Fruit fly (Drosophila melanogaster) ovary, adult (tissue): Measurements from ENCODE around the gene CG45075.

ENCODE experiments used
- CG17801 ChIP-seq: fragments of 200-800 bp; optimal IDR thresholded peaks from 2 replicates; lab custom pipeline; 2019; ENCODE audit warnings: missing biosample characterization, mild to moderate bottlenecking, missing genetic modification characterization, moderate library complexity; ENCODE audit not compliant: partially characterized antibody

Gene CG45075

DNA sequence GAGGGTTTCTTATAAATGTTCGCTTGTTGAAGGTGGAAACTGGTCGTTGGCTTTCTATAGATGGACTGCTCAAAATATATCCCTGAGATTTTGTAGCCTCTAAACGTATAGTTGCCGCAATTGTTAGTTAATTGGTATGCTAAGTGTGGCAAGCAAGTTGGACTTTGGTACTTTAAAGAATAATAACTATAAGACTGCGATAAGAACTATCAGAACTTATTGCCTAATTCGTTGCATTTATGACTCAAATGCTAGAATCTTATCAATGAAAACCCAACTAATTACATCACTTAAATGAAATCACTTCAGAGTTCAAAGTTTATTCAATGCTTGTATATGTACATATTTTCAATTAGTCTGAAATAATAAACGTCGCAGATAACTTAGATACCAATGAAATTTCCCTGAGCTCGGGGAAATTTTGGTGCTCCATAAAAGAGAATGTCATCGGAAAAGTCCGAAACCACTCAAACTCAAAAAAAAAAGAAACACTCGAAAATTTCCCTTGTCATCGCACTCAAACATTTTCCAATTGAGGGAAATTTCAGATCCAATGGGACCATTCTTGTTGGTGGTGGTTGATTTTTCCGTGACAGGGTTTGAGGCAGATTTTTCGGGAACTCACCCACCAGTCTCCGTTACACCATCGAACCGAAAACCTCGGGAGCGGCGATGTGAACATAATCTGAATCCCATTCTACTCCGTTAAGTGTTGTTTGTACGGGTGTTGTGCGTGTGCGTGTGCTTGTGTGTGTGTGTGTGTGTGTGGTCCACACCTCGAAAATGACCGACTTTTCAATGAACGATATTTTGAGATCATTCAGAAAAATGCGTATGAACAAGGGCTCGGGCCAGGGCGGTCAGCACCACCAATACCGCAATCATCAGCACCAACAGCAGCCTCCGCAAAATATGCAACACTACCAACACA, at the start of gene CG45075:
Gene CG45075 (plus strand): TSS at position 627 of the 931 bp plus-strand sequence.
- TF ChIP-seq CG17801 (GFP tag; lab: Kevin White, UChicago), result no peak

DNA sequence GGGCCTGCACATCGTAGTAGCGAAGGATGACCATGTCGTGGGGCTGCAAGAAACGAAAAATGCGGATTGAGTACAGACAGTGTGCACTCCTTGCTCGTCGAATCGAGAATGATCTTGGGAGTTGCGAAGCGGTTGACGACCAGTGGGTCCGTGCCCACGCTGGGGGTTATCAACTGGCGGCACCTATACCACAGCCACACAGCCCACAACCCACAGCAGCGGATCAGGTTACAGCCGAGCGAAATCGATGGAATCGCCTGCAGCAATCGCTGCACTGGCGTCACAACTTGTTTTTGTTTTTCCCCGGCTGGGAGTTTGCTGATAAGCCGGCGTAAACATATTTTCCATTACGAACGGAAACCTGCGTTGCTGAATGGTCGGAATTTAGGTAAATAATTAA, 45.7 kb upstream of the CG45075 start:
- TF ChIP-seq CG17801 (GFP tag; lab: Kevin White, UChicago), result no peak

DNA sequence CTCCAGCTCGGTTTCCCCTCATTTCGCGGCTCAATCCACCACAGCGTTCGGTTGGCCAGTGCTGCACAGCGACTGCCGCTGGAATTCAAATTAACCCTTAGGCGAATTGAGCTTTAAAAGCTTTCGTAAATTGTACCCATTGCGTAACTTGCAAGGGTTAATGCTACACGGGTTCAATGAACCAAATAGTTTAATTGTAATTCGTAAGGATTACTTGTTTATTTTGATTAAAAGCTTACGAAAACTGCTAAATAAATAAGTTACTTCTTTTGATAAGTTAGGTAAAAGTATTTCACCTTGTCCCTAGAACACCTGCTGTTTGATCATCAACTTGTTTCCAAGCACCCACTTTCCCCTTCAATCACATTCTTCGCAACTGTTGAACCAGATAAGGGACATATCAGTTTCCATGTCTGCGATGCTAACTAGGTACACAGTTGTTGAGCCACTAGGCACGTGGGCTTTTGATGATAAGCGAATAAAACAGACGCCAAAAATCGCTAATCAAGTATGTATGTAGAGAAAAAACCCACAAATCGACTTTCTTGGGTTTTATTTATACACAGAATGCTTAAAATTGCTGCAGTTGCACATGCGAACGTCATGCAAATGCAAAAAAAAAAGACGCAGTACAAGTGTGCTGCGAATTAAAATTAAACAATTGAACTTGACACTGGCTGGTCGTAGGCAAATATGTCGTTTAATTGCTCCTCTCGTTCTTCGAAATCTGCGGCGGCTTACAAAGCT, 45.1 kb upstream of the CG45075 start, which contains the start of gene Pfas:
Gene Pfas (minus strand): TSS at position 79 of the 747 bp plus-strand sequence.
- peak; percentile 67 for TF ChIP-seq CG17801 (GFP tag; lab: Kevin White, UChicago)

DNA sequence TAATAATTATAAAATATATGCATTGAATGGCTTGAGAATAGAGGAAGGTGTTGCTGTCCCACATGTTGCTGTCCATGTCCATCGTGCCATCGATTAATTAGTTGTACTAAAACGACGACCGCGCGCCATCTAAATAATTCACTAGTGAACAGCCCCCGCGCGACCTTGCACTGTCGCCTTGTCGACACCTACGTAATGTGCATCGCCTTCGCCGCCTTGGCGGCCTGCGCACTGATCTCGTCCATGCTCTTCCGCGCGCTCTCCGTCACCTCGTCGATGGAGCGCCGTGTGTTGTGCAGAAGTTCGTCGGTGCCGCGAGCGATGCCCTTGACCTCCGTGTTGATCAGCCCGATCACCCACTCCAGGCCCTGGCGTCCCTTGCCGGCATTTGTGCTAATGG, 44.3 kb upstream of the CG45075 start:
- no peak for TF ChIP-seq CG17801 (GFP tag; lab: Kevin White, UChicago)

DNA sequence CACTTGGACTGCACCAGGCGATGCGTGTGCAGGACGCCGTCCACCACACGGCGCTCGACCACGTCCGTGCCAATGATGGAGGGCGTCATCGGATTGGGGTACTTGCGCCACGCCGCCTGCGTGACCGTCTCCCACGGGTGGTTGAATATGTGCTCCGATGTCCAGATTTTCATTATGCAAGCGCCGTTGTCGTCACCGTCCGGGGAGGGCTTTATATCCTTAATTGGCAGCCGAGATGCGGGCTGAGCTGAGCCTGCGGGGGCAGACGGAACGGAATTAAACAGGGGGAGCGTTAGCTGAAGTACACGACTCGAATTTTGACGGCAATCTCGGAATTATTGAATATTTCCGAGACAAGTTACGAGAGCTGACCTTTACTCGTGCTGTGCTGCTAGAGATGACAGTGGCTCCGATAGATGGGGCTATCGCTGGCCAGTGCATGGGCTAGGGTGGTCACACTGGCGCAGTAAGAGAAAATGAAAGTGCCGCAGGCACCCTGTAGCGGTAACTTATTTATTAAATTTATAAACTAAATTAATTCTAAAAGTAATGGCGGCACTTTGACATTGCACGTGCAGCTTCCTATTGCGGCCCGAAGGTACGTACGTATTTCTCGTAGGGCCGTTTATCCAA, 43.6 kb upstream of the CG45075 start, which contains the start of gene IPIP:
Gene IPIP (plus strand): TSS at position 475 of the 633 bp plus-strand sequence.
- TF ChIP-seq CG17801 (GFP tag; lab: Kevin White, UChicago), result peak; percentile 75

DNA sequence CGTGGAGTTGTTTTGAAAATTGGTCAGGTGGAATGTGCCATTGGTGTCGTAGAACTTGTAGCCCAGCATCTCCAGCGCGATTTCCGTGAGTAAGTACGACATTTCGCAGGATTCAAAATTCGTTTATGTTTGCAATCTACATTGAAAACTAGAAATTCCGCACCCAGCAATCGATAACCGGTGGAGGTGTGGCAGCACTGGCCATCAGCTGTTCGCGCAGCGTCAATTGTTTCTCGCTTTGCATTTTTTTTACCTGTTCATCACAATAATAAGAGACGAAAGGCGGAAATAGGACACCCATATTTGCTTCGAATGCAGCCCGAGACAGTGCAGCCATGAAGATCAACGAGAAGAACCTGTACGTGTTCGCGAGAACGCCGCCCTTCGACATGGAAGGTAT, 42.7 kb upstream of the CG45075 start, which contains the start of the genes CG34179 and slmo:
Gene CG34179 (minus strand): TSS at position 165 of the 400 bp plus-strand sequence.
Gene slmo (minus strand): TSS at position 165 of the 400 bp plus-strand sequence.
- no peak for TF ChIP-seq CG17801 (GFP tag; lab: Kevin White, UChicago)

DNA sequence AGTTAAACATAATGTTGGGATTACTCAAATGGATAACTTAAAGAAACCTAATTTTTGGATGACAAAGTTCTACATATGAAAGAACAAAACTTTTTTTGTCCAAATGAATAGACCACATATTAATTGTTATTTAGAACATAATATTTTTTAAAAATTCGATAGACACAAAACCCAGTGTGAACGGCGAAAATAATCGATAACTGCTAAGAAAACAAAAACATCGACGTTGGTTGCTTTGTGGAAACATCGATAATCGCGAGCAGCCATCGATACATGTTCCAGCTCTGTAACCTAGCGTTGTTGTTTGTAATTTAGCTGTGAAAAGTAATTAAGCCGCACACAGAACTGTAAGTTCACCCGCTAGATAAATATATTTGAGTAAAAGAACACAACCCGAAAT, 40.6 kb upstream of the CG45075 start, which contains the start of gene CG9135:
Gene CG9135 (plus strand): TSS at position 226 of the 400 bp plus-strand sequence.
- no peak for TF ChIP-seq CG17801 (GFP tag; lab: Kevin White, UChicago)

DNA sequence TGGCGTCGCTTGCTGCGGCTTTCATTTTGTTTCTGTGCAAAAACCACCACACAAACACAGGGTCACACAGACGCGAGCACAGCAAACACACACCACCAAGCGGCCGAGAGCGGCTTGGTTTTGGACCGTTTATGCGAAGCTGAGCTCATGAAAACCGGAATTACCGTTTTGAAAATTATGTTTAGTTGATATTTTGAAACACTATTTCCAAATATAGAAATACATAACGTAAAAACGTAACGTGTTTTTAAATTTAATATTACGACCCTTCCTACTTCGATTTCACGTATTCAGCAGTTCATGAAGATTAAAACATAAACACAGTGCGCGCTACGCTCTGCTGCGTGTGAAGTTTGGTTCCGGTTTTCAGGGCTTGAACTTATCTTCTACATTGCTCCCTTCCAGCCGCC, 40.0 kb upstream of the CG45075 start:
- TF ChIP-seq CG17801 (GFP tag; lab: Kevin White, UChicago), result peak; percentile 96

DNA sequence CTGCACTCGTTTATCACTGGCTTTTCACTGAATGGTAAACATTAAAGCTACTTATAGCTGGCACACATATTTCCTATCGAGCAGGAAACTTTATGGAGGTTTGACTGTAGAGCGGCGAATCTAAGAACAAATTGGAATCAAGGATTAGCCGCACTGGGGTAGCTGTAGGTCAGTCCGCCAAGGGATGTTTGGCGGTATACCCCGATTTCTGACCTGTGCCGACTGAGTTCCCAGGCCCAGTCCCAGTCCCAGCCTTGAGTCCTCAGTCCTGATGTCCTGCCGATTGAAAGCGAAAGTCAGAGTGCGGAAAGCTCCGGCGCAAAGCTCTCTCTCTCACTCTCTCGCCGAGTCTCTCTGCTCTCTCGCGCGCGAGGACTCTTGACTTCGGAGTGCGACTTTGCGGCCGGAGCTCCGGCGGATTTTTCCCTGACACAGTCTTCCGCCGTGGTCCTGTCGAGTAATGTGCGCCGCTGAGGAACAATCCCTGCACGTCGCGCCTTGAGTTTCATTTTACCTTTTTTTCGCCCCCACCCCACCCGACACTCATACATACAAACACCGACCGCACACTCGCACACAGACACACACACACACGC, 37.2 kb upstream of the CG45075 start, which contains the start of gene CG13995:
Gene CG13995 (plus strand): TSS at position 429 of the 596 bp plus-strand sequence.
- TF ChIP-seq CG17801 (GFP tag; lab: Kevin White, UChicago), result no peak

DNA sequence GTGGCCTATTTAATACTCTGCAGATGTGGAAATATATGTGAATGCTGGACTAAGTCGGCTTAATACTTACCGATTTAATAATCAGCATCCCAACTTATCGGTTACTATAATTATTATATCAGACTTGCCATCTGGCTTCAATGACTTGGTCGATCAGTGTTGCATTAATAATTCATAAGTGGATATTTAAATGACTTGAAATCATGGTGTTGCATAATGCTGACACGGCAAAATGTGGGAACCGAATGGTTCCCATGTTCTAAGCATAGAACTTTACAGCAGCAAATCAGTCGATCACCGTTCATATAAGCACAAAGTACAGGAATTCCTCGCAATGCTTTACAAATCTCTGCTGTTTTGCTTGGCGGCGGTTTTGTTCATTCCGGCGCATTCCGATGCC, 31.0 kb upstream of the CG45075 start, which contains the start of gene CG34180:
Gene CG34180 (plus strand): TSS at position 301 of the 400 bp plus-strand sequence.
- no peak for TF ChIP-seq CG17801 (GFP tag; lab: Kevin White, UChicago)

DNA sequence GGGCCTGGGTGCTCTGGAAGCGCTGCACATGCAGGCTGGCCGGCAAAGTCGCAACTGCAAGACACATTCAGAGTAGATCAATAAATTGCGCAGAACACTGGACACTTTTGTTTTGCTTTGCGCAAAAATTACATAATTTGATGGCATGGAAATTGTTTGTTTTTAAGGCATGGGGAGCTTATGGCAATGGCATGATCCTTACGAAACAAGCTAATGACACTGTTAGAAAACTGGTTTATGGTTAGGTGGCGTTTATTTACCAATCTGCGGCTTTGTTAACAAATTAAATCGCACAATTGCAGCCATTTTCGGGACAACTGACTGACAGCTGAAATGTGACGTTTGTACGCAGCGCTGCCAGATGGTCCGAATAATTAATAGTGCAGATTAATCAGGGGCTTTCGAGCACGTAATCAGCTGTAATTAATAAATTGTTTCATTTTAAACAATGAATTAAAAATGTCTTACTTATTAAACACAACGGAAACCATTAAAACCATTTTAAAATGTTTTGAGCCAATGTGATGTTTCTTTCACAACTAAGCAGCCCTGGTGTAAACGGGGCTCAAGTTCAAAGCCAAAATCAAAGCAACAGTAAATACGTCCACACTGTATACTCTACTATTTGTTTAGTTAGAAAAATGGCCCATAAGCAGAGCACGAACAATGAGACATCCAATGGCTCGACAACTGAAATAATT, 28.7 kb upstream of the CG45075 start, which contains the start of the genes ND-51 and CG13994:
Gene ND-51 (minus strand): TSS at position 376 of the 701 bp plus-strand sequence.
Gene CG13994 (plus strand): TSS at position 608 of the 701 bp plus-strand sequence.
- TF ChIP-seq CG17801 (GFP tag; lab: Kevin White, UChicago), result peak; percentile 83

DNA sequence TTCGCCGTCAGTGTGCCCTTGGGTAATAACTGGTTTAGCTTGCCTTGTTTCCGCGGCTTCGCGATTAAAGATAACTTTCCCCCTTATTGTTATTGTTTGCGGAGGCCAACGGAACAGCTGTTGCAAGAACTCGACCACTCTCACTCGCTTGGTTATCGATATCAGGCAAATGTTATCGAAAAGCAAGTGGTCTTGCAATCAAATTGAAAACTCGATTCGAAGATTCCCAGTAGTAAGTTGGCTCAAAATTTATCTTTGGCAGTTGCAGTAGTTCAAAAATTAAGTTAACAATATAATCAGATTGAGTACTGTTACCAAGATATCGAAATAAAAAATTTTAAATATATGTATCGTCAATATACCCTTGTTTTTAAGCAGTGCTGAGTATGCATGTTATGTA, 25.4 kb upstream of the CG45075 start, which contains the start of the genes Fbw5 and CG9147:
Gene Fbw5 (minus strand): TSS at position 131 of the 400 bp plus-strand sequence.
Gene CG9147 (plus strand): TSS at position 175 of the 400 bp plus-strand sequence.
- peak; percentile 99 for TF ChIP-seq CG17801 (GFP tag; lab: Kevin White, UChicago)
